Worm (Caenorhabditis elegans) whole organism, L3 larva: ENCODE measurements around the gene Y57G7A.3.

Experiments used
- R02D3.7 ChIP-seq: fragments of 150-350 bp; optimal IDR thresholded peaks from 2 replicates; lab custom pipeline; 2014; ENCODE audit warnings: missing biosample characterization, missing genetic modification characterization
- ZK546.5 ChIP-seq: sonication (generic microtip); optimal IDR thresholded peaks from 2 replicates; lab custom pipeline; 2017; ENCODE audit warnings: missing biosample characterization, missing genetic modification characterization
- ama-1 ChIP-seq: fragments of 150-350 bp; optimal IDR thresholded peaks from 2 replicates; lab custom pipeline; 2018
- ceh-28 ChIP-seq: fragments of 150-350 bp; optimal IDR thresholded peaks from 2 replicates; lab custom pipeline; 2014; ENCODE audit warnings: missing biosample characterization, missing genetic modification reagents, missing genetic modification characterization
- egl-27 ChIP-seq: sonication (generic microtip); optimal IDR thresholded peaks from 4 replicates; lab custom pipeline; 2017; ENCODE audit warnings: missing biosample characterization, missing genetic modification reagents, missing genetic modification characterization
- egl-5 ChIP-seq: fragments of 150-350 bp; optimal IDR thresholded peaks from 2 replicates; lab custom pipeline; 2017; ENCODE audit warnings: missing biosample characterization, missing genetic modification reagents, missing genetic modification characterization, inconsistent platforms
- elt-1 ChIP-seq: fragments of 150-350 bp; optimal IDR thresholded peaks from 2 replicates; lab custom pipeline; 2014; ENCODE audit warnings: missing biosample characterization, missing genetic modification characterization
- elt-2 ChIP-seq: sonication (generic microtip); optimal IDR thresholded peaks from 2 replicates; lab custom pipeline; 2016; ENCODE audit warnings: missing genetic modification reagents, mild to moderate bottlenecking, missing genetic modification characterization, missing compliant biosample characterization
- elt-3 ChIP-seq, 3 experiments: fragments of 150-350 bp in 1 of 3; sonication (generic microtip) in 2 of 3; optimal IDR thresholded peaks; 2 replicates in 2 of 3; 4 replicates in 1 of 3; lab custom pipeline; 2014 to 2017; ENCODE audit warnings: missing biosample characterization in 3 of 3, missing genetic modification characterization in 3 of 3
- eor-1 ChIP-seq, 2 experiments: fragments of 150-350 bp; optimal IDR thresholded peaks; 2 replicates each; lab custom pipeline; 2014 to 2018; ENCODE audit warnings: missing biosample characterization in 2 of 2, missing genetic modification characterization in 2 of 2
- fkh-10 ChIP-seq: sonication (generic microtip); optimal IDR thresholded peaks from 2 replicates; lab custom pipeline; 2017; ENCODE audit warnings: missing biosample characterization, missing genetic modification reagents, missing genetic modification characterization
- fos-1 ChIP-seq: fragments of 150-350 bp; optimal IDR thresholded peaks from 2 replicates; lab custom pipeline; 2014; ENCODE audit warnings: missing biosample characterization, missing genetic modification characterization
- hmg-11 ChIP-seq: sonication (generic microtip); optimal IDR thresholded peaks from 2 replicates; lab custom pipeline; 2016; ENCODE audit warnings: missing genetic modification characterization, missing compliant biosample characterization
- jun-1 ChIP-seq: fragments of 150-350 bp; optimal IDR thresholded peaks from 2 replicates; lab custom pipeline; 2014; ENCODE audit warnings: missing biosample characterization, missing genetic modification reagents, missing genetic modification characterization
- lin-39 ChIP-seq: fragments of 150-350 bp; optimal IDR thresholded peaks from 2 replicates; lab custom pipeline; 2018; ENCODE audit warnings: missing biosample characterization, missing genetic modification reagents, missing genetic modification characterization
- lsy-12 ChIP-seq: sonication (generic microtip); optimal IDR thresholded peaks from 2 replicates; lab custom pipeline; 2016; ENCODE audit warnings: mild to moderate bottlenecking, missing genetic modification characterization, missing compliant biosample characterization
- mdl-1 ChIP-seq: fragments of 150-350 bp; optimal IDR thresholded peaks from 2 replicates; lab custom pipeline; 2014; ENCODE audit warnings: missing biosample characterization, missing genetic modification characterization
- nfya-1 ChIP-seq: sonication (generic microtip); optimal IDR thresholded peaks from 2 replicates; lab custom pipeline; 2017; ENCODE audit warnings: missing genetic modification characterization, mild to moderate bottlenecking, missing compliant biosample characterization, antibody characterized with exemption, moderate library complexity; ENCODE audit not compliant: insufficient read depth
- nhr-12 ChIP-seq: fragments of 150-350 bp; optimal IDR thresholded peaks from 2 replicates; lab custom pipeline; 2014; ENCODE audit warnings: missing biosample characterization, missing genetic modification characterization
- nhr-23 ChIP-seq: fragments of 150-350 bp; optimal IDR thresholded peaks from 2 replicates; lab custom pipeline; 2014; ENCODE audit warnings: missing biosample characterization, missing genetic modification reagents, missing genetic modification characterization
- nhr-25 ChIP-seq: sonication (generic microtip); optimal IDR thresholded peaks from 2 replicates; lab custom pipeline; 2017; ENCODE audit warnings: missing biosample characterization, missing genetic modification characterization
- nhr-28 ChIP-seq: fragments of 150-350 bp; optimal IDR thresholded peaks from 2 replicates; lab custom pipeline; 2014; ENCODE audit warnings: missing biosample characterization, missing genetic modification characterization
- nhr-43 ChIP-seq: sonication (generic microtip); optimal IDR thresholded peaks from 2 replicates; lab custom pipeline; 2016; ENCODE audit warnings: mild to moderate bottlenecking, missing genetic modification characterization, missing compliant biosample characterization; ENCODE audit not compliant: poor library complexity, severe bottlenecking
- pha-4 ChIP-seq: fragments of 150-350 bp; optimal IDR thresholded peaks from 2 replicates; lab custom pipeline; 2014; ENCODE audit warnings: missing biosample characterization, missing genetic modification reagents, missing genetic modification characterization
- pqm-1 ChIP-seq: fragments of 150-350 bp; optimal IDR thresholded peaks from 2 replicates; lab custom pipeline; 2017; ENCODE audit warnings: missing biosample characterization, missing genetic modification characterization, inconsistent platforms
- sea-2 ChIP-seq: fragments of 150-350 bp; sonication (generic microtip); optimal IDR thresholded peaks from 4 replicates; lab custom pipeline; 2014; ENCODE audit warnings: missing biosample characterization, missing genetic modification reagents, missing genetic modification characterization
- skn-1 ChIP-seq: fragments of 150-350 bp; optimal IDR thresholded peaks from 2 replicates; lab custom pipeline; 2014; ENCODE audit warnings: missing biosample characterization, missing genetic modification characterization
- snpc-4 ChIP-seq: fragments of 150-350 bp; optimal IDR thresholded peaks from 2 replicates; lab custom pipeline; 2014; ENCODE audit warnings: missing biosample characterization, missing genetic modification characterization
- tbx-2 ChIP-seq: sonication (generic microtip); optimal IDR thresholded peaks from 2 replicates; lab custom pipeline; 2016; ENCODE audit warnings: mild to moderate bottlenecking, missing genetic modification characterization, missing compliant biosample characterization
- unc-39 ChIP-seq: sonication (generic microtip); optimal IDR thresholded peaks from 4 replicates; lab custom pipeline; 2017; ENCODE audit warnings: missing biosample characterization, missing genetic modification characterization
- unc-62 ChIP-seq: fragments of 150-350 bp; sonication (generic microtip); optimal IDR thresholded peaks from 4 replicates; lab custom pipeline; 2014; ENCODE audit warnings: missing biosample characterization, missing genetic modification reagents, missing genetic modification characterization
- zag-1 ChIP-seq: fragments of 150-350 bp; optimal IDR thresholded peaks from 2 replicates; lab custom pipeline; 2014; ENCODE audit warnings: missing biosample characterization, missing genetic modification characterization
- ztf-4 ChIP-seq: fragments of 150-350 bp; optimal IDR thresholded peaks from 2 replicates; lab custom pipeline; 2014; ENCODE audit warnings: missing biosample characterization, missing genetic modification characterization

Y57G7A.3 gene

DNA sequence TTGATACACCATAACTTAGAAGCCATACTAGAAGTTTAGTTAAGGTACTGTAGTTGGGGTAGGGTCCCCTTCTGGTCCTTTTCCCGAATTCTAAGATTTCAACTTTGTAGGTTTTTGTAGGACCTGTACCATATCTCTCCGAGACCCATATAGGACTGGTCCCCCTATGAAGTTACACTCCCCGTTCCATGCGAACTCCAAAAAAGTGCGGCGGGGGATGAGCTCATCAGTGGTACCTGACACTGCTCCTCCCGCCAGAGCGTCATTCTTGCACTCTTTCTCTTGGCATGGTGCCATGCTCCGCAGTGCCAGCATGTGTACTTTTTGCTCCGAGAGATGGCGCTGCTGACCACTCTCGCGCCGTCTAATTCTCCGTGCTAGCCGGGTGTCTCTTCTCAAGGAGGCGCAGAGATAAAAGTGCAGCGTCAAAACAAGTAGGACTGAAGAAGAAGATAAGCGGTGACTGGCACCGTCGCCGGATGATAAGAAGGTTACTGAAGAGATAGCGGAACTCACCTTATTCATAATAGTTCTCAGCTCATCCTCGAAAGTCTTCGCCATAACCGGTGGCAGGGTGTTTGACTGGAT is 46.1 kb upstream of the Y57G7A.3 start:
- TF ChIP-seq pha-4 (tag; lab: Kevin White, UChicago), result peak; percentile 65
- TF ChIP-seq nfya-1 (tag; lab: Kevin White, UChicago), result peak; percentile 74
- no peak for TF ChIP-seq ZK546.5 (tag; lab: Kevin White, UChicago)
- peak; percentile 39 for TF ChIP-seq lin-39
- TF ChIP-seq pqm-1 (tag; lab: Kevin White, UChicago), result peak; percentile 0
- no peak for TF ChIP-seq jun-1 (tag; lab: Kevin White, UChicago)
- no peak for TF ChIP-seq sea-2 (GFP tag; lab: Kevin White, UChicago)
- peak; percentile 10 for TF ChIP-seq ama-1 (lab: Kevin White, UChicago)
- no peak for TF ChIP-seq eor-1 (tag; optimal IDR thresholded peaks at IDR 0.05; lab: Kevin White, UChicago)
- peak in 1 of 3 experiments; percentile 80 for TF ChIP-seq elt-3 (tag; optimal IDR thresholded peaks at IDR 0.05; lab: Kevin White, UChicago)
- peak; percentile 41 for TF ChIP-seq elt-2 (tag; lab: Kevin White, UChicago)
- TF ChIP-seq fkh-10 (GFP tag; lab: Kevin White, UChicago), result no peak
- TF ChIP-seq nhr-43 (tag; lab: Kevin White, UChicago), result peak; percentile 65
- no peak for TF ChIP-seq nhr-12
- TF ChIP-seq R02D3.7 (tag; lab: Kevin White, UChicago), result no peak
- peak; percentile 9 for TF ChIP-seq tbx-2 (tag; lab: Kevin White, UChicago)
- TF ChIP-seq fos-1 (tag; lab: Kevin White, UChicago), result peak; percentile 68
- TF ChIP-seq lsy-12 (tag; lab: Kevin White, UChicago), result peak; percentile 43
- TF ChIP-seq skn-1 (tag; lab: Kevin White, UChicago), result peak; percentile 22
- TF ChIP-seq unc-62, result no peak
- TF ChIP-seq ceh-28 (tag; lab: Kevin White, UChicago), result peak; percentile 40
- TF ChIP-seq mdl-1, result peak; percentile 21
- TF ChIP-seq egl-27 (tag; lab: Kevin White, UChicago), result no peak
- TF ChIP-seq nhr-23, result peak; percentile 18

DNA sequence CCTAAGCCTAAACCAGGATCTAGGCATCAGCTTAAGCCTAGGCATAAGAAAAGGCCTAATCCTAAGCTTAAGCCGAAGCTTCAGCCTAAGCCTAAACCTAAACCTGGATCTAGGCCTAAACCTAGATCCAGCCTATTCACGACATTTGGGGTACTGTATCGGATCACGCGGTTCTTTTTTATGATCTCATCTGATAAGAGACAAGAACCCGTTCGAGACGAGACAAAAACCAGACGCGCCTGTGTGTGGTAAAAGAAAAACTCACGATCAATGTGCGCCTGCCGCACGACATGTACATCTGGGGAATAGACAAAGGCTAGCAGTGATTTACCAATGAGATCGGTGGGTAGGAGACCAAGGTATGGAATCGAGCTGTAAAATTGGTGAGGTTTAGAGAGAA is 45.1 kb upstream of the Y57G7A.3 start:
- no peak for TF ChIP-seq unc-39 (tag; lab: Kevin White, UChicago)
- TF ChIP-seq tbx-2 (tag; lab: Kevin White, UChicago), result no peak
- TF ChIP-seq nhr-23, result no peak
- peak; percentile 32 for TF ChIP-seq nhr-25 (tag; lab: Kevin White, UChicago)
- TF ChIP-seq nhr-12, result no peak
- peak in 1 of 3 experiments; percentile 70 for TF ChIP-seq elt-3 (tag; optimal IDR thresholded peaks at IDR 0.05; lab: Kevin White, UChicago)
- peak; percentile 55 for TF ChIP-seq elt-1
- TF ChIP-seq nfya-1 (tag; lab: Kevin White, UChicago), result peak; percentile 4
- TF ChIP-seq nhr-28, result no peak
- TF ChIP-seq lsy-12 (tag; lab: Kevin White, UChicago), result peak; percentile 13
- TF ChIP-seq egl-5 (tag; lab: Kevin White, UChicago), result no peak
- TF ChIP-seq skn-1 (tag; lab: Kevin White, UChicago), result no peak
- TF ChIP-seq nhr-43 (tag; lab: Kevin White, UChicago), result peak; percentile 62

DNA sequence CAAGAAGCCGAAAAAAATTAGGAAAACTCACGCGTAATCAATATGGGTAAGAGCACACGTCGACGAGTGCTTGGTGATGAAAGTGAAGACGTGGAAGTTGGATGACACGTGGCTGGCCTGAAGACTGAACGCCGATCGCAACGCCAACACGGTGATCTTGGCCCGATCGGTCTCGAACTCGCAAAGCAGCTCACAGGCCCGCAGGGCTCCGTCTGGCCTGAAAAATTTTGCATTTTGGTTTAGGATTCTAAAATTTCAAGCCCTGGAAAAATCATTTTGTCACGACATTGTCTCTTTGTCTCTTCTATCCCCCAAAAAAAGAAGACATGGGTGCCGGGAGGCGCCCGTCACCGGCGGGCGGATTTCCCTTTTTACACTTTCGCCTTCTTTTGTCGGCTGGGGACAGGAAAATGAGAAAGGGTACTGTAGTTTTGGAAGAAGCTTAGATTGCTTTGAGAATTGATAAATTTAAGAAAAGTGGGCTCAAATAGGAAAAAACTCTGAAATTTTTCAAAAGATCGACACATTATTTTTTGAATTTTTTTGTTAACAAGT is 44.3 kb upstream of the Y57G7A.3 start:
- peak; percentile 13 for TF ChIP-seq lsy-12 (tag; lab: Kevin White, UChicago)
- no peak for TF ChIP-seq fkh-10 (GFP tag; lab: Kevin White, UChicago)
- TF ChIP-seq nhr-43 (tag; lab: Kevin White, UChicago), result peak; percentile 66

DNA sequence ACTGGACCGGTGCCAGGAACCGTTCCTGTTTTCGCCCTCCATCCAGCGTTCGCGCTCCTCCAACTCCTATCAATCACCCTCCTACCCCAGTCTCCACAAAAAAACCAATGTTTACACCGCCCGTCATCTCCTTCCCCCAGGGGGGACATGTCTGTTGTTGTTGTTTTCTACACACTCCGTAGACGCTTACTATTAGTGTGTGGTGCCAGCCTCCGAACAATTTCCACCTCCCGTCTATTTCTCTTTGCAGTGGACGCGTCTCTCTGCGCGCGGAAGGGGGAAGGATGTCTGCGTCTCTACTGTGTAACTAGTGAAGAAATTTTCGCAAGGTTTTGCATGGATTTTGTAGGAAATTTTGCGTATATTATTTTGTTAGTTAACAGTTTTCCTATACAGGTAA is 43.1 kb upstream of the Y57G7A.3 start:
- TF ChIP-seq hmg-11 (tag; lab: Kevin White, UChicago) (peak; percentile 49), ztf-4 (tag; lab: Kevin White, UChicago) (no peak), elt-1 (peak; percentile 6), ceh-28 (tag; lab: Kevin White, UChicago) (peak; percentile 46), nhr-43 (tag; lab: Kevin White, UChicago) (peak; percentile 15), pha-4 (tag; lab: Kevin White, UChicago) (peak; percentile 73), snpc-4 (tag; lab: Kevin White, UChicago) (peak; percentile 28), zag-1 (tag; lab: Kevin White, UChicago) (no peak), egl-5 (tag; lab: Kevin White, UChicago) (peak; percentile 42), nfya-1 (tag; lab: Kevin White, UChicago) (peak; percentile 67), unc-39 (tag; lab: Kevin White, UChicago) (no peak), sea-2 (GFP tag; lab: Kevin White, UChicago) (peak; percentile 42), nhr-23 (peak; percentile 28), lsy-12 (tag; lab: Kevin White, UChicago) (peak; percentile 83), pqm-1 (tag; lab: Kevin White, UChicago) (no peak), nhr-12 (no peak), lin-39 (peak; percentile 82), fos-1 (tag; lab: Kevin White, UChicago) (no peak)
